Worm (Caenorhabditis elegans) whole organism, L3 larva: ENCODE data around the gene F53E2.2.

Experiments
- daf-12 ChIP-seq: fragments of 150-350 bp; optimal IDR thresholded peaks from 2 replicates; lab custom pipeline; 2014; ENCODE audit warnings: missing biosample characterization, missing genetic modification reagents, missing genetic modification characterization
- elt-2 ChIP-seq: sonication (generic microtip); optimal IDR thresholded peaks from 2 replicates; lab custom pipeline; 2016; ENCODE audit warnings: missing genetic modification reagents, mild to moderate bottlenecking, missing genetic modification characterization, missing compliant biosample characterization
- elt-3 ChIP-seq, 3 experiments: fragments of 150-350 bp in 1 of 3; sonication (generic microtip) in 2 of 3; optimal IDR thresholded peaks; 2 replicates in 2 of 3; 4 replicates in 1 of 3; lab custom pipeline; 2014 to 2017; ENCODE audit warnings: missing biosample characterization in 3 of 3, missing genetic modification characterization in 3 of 3
- fkh-10 ChIP-seq: sonication (generic microtip); optimal IDR thresholded peaks from 2 replicates; lab custom pipeline; 2017; ENCODE audit warnings: missing biosample characterization, missing genetic modification reagents, missing genetic modification characterization
- nhr-11 ChIP-seq: fragments of 150-350 bp; optimal IDR thresholded peaks from 2 replicates; lab custom pipeline; 2014; ENCODE audit warnings: missing biosample characterization, missing genetic modification characterization
- pha-4 ChIP-seq: fragments of 150-350 bp; optimal IDR thresholded peaks from 2 replicates; lab custom pipeline; 2014; ENCODE audit warnings: missing biosample characterization, missing genetic modification reagents, missing genetic modification characterization
- pqm-1 ChIP-seq: fragments of 150-350 bp; optimal IDR thresholded peaks from 2 replicates; lab custom pipeline; 2017; ENCODE audit warnings: missing biosample characterization, missing genetic modification characterization, inconsistent platforms
- sea-2 ChIP-seq: fragments of 150-350 bp; sonication (generic microtip); optimal IDR thresholded peaks from 4 replicates; lab custom pipeline; 2014; ENCODE audit warnings: missing biosample characterization, missing genetic modification reagents, missing genetic modification characterization
- skn-1 ChIP-seq: fragments of 150-350 bp; optimal IDR thresholded peaks from 2 replicates; lab custom pipeline; 2014; ENCODE audit warnings: missing biosample characterization, missing genetic modification characterization
- unc-39 ChIP-seq: sonication (generic microtip); optimal IDR thresholded peaks from 4 replicates; lab custom pipeline; 2017; ENCODE audit warnings: missing biosample characterization, missing genetic modification characterization

ce11 chrV:1476284-1476792 is 1.5 kb downstream of the F53E2.2 start:
- TF ChIP-seq skn-1 (tag; lab: Kevin White, UChicago), result no peak
- TF ChIP-seq sea-2 (GFP tag; lab: Kevin White, UChicago), result no peak
- TF ChIP-seq nhr-11 (tag; lab: Kevin White, UChicago), result no peak
- no peak for TF ChIP-seq daf-12 (tag; lab: Kevin White, UChicago)
- TF ChIP-seq elt-2 (tag; lab: Kevin White, UChicago), result no peak
- TF ChIP-seq unc-39 (tag; lab: Kevin White, UChicago), result no peak
- no peak for TF ChIP-seq fkh-10
- no peak for TF ChIP-seq pha-4
- no peak for TF ChIP-seq pqm-1
- no peak for TF ChIP-seq elt-3 (tag; optimal IDR thresholded peaks at IDR 0.05; lab: Kevin White, UChicago)
